Worm (Caenorhabditis elegans): ENCODE measurements around the gene srbc-44.

- TF ChIP-seq nhr-237 (tag; optimal IDR thresholded peaks at IDR 0.05): no peak
- TF ChIP-seq snpc-4 (tag; optimal IDR thresholded peaks at IDR 0.05): no peak
- no peak for TF ChIP-seq nhr-76 (tag; optimal IDR thresholded peaks at IDR 0.05)
- TF ChIP-seq ztf-11 (tag; optimal IDR thresholded peaks at IDR 0.05): no peak
- TF ChIP-seq mab-5 (tag; optimal IDR thresholded peaks at IDR 0.05): no peak
- TF ChIP-seq unc-39 (tag; optimal IDR thresholded peaks at IDR 0.05): no peak
- TF ChIP-seq ham-2 (GFP tag; optimal IDR thresholded peaks at IDR 0.05): no peak
- no peak for TF ChIP-seq lsy-2 (tag; optimal IDR thresholded peaks at IDR 0.05)
- no peak for TF ChIP-seq nhr-12 (tag; optimal IDR thresholded peaks at IDR 0.05)
- TF ChIP-seq lin-13 (tag; optimal IDR thresholded peaks at IDR 0.05): no peak
- TF ChIP-seq lin-32 (GFP tag; optimal IDR thresholded peaks at IDR 0.05): no peak
- TF ChIP-seq sptf-1 (tag; optimal IDR thresholded peaks at IDR 0.05): no peak
Measured at ce11 chrV:12749558-12749957, 38.8 kb downstream of the srbc-44 start.
